Worm (Caenorhabditis elegans): ENCODE results near the gene T16G1.9.

T16G1.9 gene

ce11 chrV:12907436-12907835, 43.2 kb downstream of the T16G1.9 start (continued):
- no peak for TF ChIP-seq F33H1.4 (GFP tag; IDR thresholded peaks at IDR 0.05)

ce11 chrV:12906732-12907131, 43.9 kb downstream of the T16G1.9 start, which contains the start of gene ttr-29:
Gene ttr-29 (minus strand): TSS chrV:12906832.
- TF ChIP-seq snpc-4 (GFP tag; optimal IDR thresholded peaks at IDR 0.05): no peak
- TF ChIP-seq snpc-4 (tag; optimal IDR thresholded peaks at IDR 0.05): no peak

ce11 chrV:12905074-12905473, 45.6 kb downstream of the T16G1.9 start, which contains the start of gene ttr-28:
Gene ttr-28 (minus strand): TSS chrV:12905174.
- no peak for TF ChIP-seq F10E7.11 (tag; optimal IDR thresholded peaks at IDR 0.05)
- no peak for TF ChIP-seq lin-40 (tag; optimal IDR thresholded peaks at IDR 0.05)
- no peak for TF ChIP-seq him-1 (tag; optimal IDR thresholded peaks at IDR 0.05)
- TF ChIP-seq ztf-25 (GFP tag; IDR thresholded peaks at IDR 0.05): no peak
- TF ChIP-seq B0035.1 (tag; optimal IDR thresholded peaks at IDR 0.05): no peak
- TF ChIP-seq Y95B8A.8 (GFP tag; IDR thresholded peaks at IDR 0.05): no peak
- TF ChIP-seq egl-18 (GFP tag; IDR thresholded peaks at IDR 0.05): no peak
- TF ChIP-seq ceh-58 (GFP tag; IDR thresholded peaks at IDR 0.05): no peak
- no peak for TF ChIP-seq hlh-12 (tag; optimal IDR thresholded peaks at IDR 0.05)
- no peak for TF ChIP-seq rec-8 (tag; optimal IDR thresholded peaks at IDR 0.05)
- TF ChIP-seq xnd-1 (tag; optimal IDR thresholded peaks at IDR 0.05): no peak
- TF ChIP-seq T26A5.8 (tag; optimal IDR thresholded peaks at IDR 0.05): no peak
- TF ChIP-seq tbx-9 (tag; optimal IDR thresholded peaks at IDR 0.05; ENCODE audit: borderline replicate concordance): no peak
- no peak for TF ChIP-seq F22D6.2 (tag; optimal IDR thresholded peaks at IDR 0.05)
- TF ChIP-seq lir-1 (GFP tag; conservative IDR thresholded peaks at IDR 0.05): no peak
- no peak for TF ChIP-seq bed-1 (GFP tag; IDR thresholded peaks at IDR 0.05)
- no peak for TF ChIP-seq attf-6 (GFP tag; IDR thresholded peaks at IDR 0.05)
- no peak for TF ChIP-seq nhr-80 (tag; optimal IDR thresholded peaks at IDR 0.05)

ce11 chrV:12904054-12904453, 46.6 kb downstream of the T16G1.9 start, which contains the start of gene ttr-27:
Gene ttr-27 (minus strand): TSS chrV:12904098.
- no peak for TF ChIP-seq repo-1 (tag; optimal IDR thresholded peaks at IDR 0.05)
- no peak for TF ChIP-seq unc-62 (GFP tag; optimal IDR thresholded peaks at IDR 0.05)
- no peak for TF ChIP-seq sdz-38 (tag; optimal IDR thresholded peaks at IDR 0.05)
- TF ChIP-seq snpc-1.1 (tag; optimal IDR thresholded peaks at IDR 0.05; ENCODE audit: insufficient read depth): no peak
- TF ChIP-seq F55B11.4 (tag; optimal IDR thresholded peaks at IDR 0.05; ENCODE audit: borderline replicate concordance, insufficient read depth): no peak
- no peak for TF ChIP-seq nfyb-1 (GFP tag; IDR thresholded peaks at IDR 0.05)
- no peak for TF ChIP-seq F23B12.7 (tag; optimal IDR thresholded peaks at IDR 0.05; ENCODE audit: insufficient read depth)
- no peak for TF ChIP-seq nhr-120 (GFP tag; IDR thresholded peaks at IDR 0.05)
- no peak for TF ChIP-seq T07F8.4 (tag; optimal IDR thresholded peaks at IDR 0.05)
- TF ChIP-seq lin-26 (GFP tag; IDR thresholded peaks at IDR 0.05): no peak
- TF ChIP-seq lin-40 (tag; optimal IDR thresholded peaks at IDR 0.05): no peak
- no peak for TF ChIP-seq snpc-4 (GFP tag; optimal IDR thresholded peaks at IDR 0.05)
- TF ChIP-seq snpc-4 (tag; optimal IDR thresholded peaks at IDR 0.05): no peak
- no peak for TF ChIP-seq mel-28 (tag; optimal IDR thresholded peaks at IDR 0.05; ENCODE audit: borderline replicate concordance)
- TF ChIP-seq efl-1 (GFP tag; optimal IDR thresholded peaks at IDR 0.05): no peak
- no peak for TF ChIP-seq pbrm-1 (GFP tag; IDR thresholded peaks at IDR 0.05)
- no peak for TF ChIP-seq lsy-27 (tag; optimal IDR thresholded peaks at IDR 0.05; ENCODE audit: borderline replicate concordance, insufficient read depth)
- no peak for TF ChIP-seq ztf-28 (GFP tag; IDR thresholded peaks at IDR 0.05)
- no peak for TF ChIP-seq attf-3 (GFP tag; conservative IDR thresholded peaks at IDR 0.05)
- TF ChIP-seq C06A6.2 (GFP tag; conservative IDR thresholded peaks at IDR 0.05): no peak
- no peak for TF ChIP-seq hlh-12 (tag; optimal IDR thresholded peaks at IDR 0.05)

Data from whole organism, young adult.